Worm (Caenorhabditis elegans) whole organism, young adult: Measurements from ENCODE around the gene F40G9.18.
"Not testable (repeated sequence)": the region's sequence is repeated elsewhere in the genome, so short reads cannot be mapped to it uniquely, and the experiment has no call there.

ENCODE experiments used
- F49E8.2 ChIP-seq: sonication (generic microtip); optimal IDR thresholded peaks from 3 replicates; lab custom pipeline; 2017; ENCODE audit warnings: missing genetic modification characterization, mild to moderate bottlenecking, missing compliant biosample characterization, antibody characterized with exemption, moderate library complexity; ENCODE audit not compliant: insufficient read depth
- Y53G8AR.9 ChIP-seq: fragments of 200-800 bp; sonication (Bioruptor generic); conservative IDR thresholded peaks from 2 replicates; pipeline ENCODE4 v1.3.6; 2022; ENCODE audit warnings: missing genetic modification reagents, missing genetic modification characterization, missing compliant biosample characterization
- akir-1 ChIP-seq: fragments of 200-800 bp; sonication (Bioruptor generic); optimal IDR thresholded peaks from 2 replicates; lab custom pipeline; 2018; ENCODE audit warnings: mild to moderate bottlenecking, missing genetic modification characterization, moderate library complexity, missing compliant biosample characterization
- attf-3 ChIP-seq: fragments of 200-800 bp; sonication (Bioruptor generic); conservative IDR thresholded peaks from 2 replicates; pipeline ENCODE4 v1.3.6; 2022; ENCODE audit warnings: missing genetic modification reagents, missing genetic modification characterization, missing compliant biosample characterization
- ceh-40 ChIP-seq: fragments of 200-800 bp; sonication (Bioruptor generic); IDR thresholded peaks from 2 replicates; pipeline ENCODE4 v1.3.6; 2022; ENCODE audit warnings: missing genetic modification characterization, missing compliant biosample characterization
- ets-4 ChIP-seq: fragments of 200-800 bp; sonication (Bioruptor generic); optimal IDR thresholded peaks from 2 replicates; lab custom pipeline; 2018; ENCODE audit warnings: mild to moderate bottlenecking, missing genetic modification characterization, missing compliant biosample characterization
- mes-4 ChIP-seq: sonication (generic microtip); optimal IDR thresholded peaks from 2 replicates; lab custom pipeline; 2016; ENCODE audit warnings: missing genotype, missing genetic modification characterization, missing compliant biosample characterization
- tbx-9 ChIP-seq: sonication (generic microtip); optimal IDR thresholded peaks from 2 replicates; lab custom pipeline; 2016; ENCODE audit warnings: borderline replicate concordance, missing genetic modification characterization, inconsistent platforms, missing compliant biosample characterization
- unc-130 ChIP-seq: sonication (generic microtip); optimal IDR thresholded peaks from 2 replicates; lab custom pipeline; 2016; ENCODE audit warnings: missing genetic modification reagents, missing genetic modification characterization, missing compliant biosample characterization
- unc-62 ChIP-seq: fragments of 150-350 bp; optimal IDR thresholded peaks from 2 replicates; lab custom pipeline; 2014; ENCODE audit warnings: missing biosample characterization, missing genetic modification reagents, missing genetic modification characterization
- ztf-3 ChIP-seq: fragments of 200-800 bp; sonication (Bioruptor generic); optimal IDR thresholded peaks from 2 replicates; lab custom pipeline; 2018; ENCODE audit warnings: mild to moderate bottlenecking, missing genetic modification characterization, missing compliant biosample characterization

DNA sequence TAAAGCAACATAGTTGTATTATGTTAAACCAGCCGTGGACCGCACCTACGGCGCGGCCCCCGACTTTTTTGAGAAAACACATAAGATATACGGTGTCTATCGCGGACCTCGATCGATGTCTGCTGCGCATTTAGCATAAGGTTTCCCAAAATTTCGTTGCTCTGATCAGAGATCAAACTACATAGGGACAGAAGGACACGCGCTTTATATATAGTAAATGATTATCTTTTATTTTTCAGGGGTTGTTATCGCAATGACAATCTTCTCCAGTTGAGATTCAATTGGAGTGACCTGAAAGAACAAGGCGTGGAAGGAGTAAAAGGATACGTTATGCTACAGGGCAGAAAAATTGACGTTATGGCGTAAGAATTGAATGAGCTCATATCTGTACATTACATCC, 16.5 kb upstream of the F40G9.18 start:
- not testable (repeated sequence) for TF ChIP-seq ets-4; F49E8.2 (tag; lab: Kevin White, UChicago); attf-3; Y53G8AR.9 (GFP tag; lab: Robert Waterston, UW); ztf-3 (GFP tag; lab: Kevin White, UChicago); tbx-9 (tag; lab: Kevin White, UChicago); akir-1 (GFP tag; lab: Kevin White, UChicago); ceh-40 (GFP tag; lab: Robert Waterston, UW); mes-4 (tag; lab: Kevin White, UChicago); unc-62 (GFP tag; lab: Kevin White, UChicago); unc-130 (GFP tag; lab: Kevin White, UChicago)
